Fruit fly (Drosophila melanogaster): Measurements from ENCODE around the gene CG3225.

CG3225 gene

dm6 chr2L:4810044-4810609, 7.9 kb downstream of the CG3225 start (continued):
- TF ChIP-seq CG13775 (GFP tag; optimal IDR thresholded peaks at IDR 0.05) (no peak), Camta (GFP tag; optimal IDR thresholded peaks at IDR 0.05) (no peak), CG7357 (GFP tag; IDR thresholded peaks at IDR 0.05) (no peak), CG30020 (tag; optimal IDR thresholded peaks at IDR 0.05) (no peak), CG15269 (tag; optimal IDR thresholded peaks at IDR 0.05) (peak; percentile 58), jumu (GFP tag; optimal IDR thresholded peaks at IDR 0.05) (peak; percentile 1), Hmx (GFP tag; optimal IDR thresholded peaks at IDR 0.05) (no peak), Blimp-1 (GFP tag; optimal IDR thresholded peaks at IDR 0.05) (peak; percentile 52), ERR (GFP tag; optimal IDR thresholded peaks at IDR 0.05) (peak; percentile 16), Abd-B (GFP tag; optimal IDR thresholded peaks at IDR 0.05) (no peak), CG6175 (GFP tag; IDR thresholded peaks at IDR 0.05) (no peak), ind (GFP tag; optimal IDR thresholded peaks at IDR 0.05) (no peak), Sox102F (GFP tag; optimal IDR thresholded peaks at IDR 0.05) (peak; percentile 4), gsb-n (tag; optimal IDR thresholded peaks at IDR 0.05) (peak; percentile 24), schlank (tag; optimal IDR thresholded peaks at IDR 0.05) (no peak), CTCF (GFP tag; optimal IDR thresholded peaks at IDR 0.05) (peak; percentile 48), zfh2 (GFP tag; optimal IDR thresholded peaks at IDR 0.05) (peak; percentile 12), CG5180 (GFP tag; optimal IDR thresholded peaks at IDR 0.05) (no peak), CG1792 (GFP tag; optimal IDR thresholded peaks at IDR 0.05) (no peak), CG12769 (tag; optimal IDR thresholded peaks at IDR 0.05) (peak; percentile 46), dm (GFP tag; optimal IDR thresholded peaks at IDR 0.05) (peak; percentile 63), D19A (tag; optimal IDR thresholded peaks at IDR 0.05) (peak; percentile 81), gfzf (GFP tag; optimal IDR thresholded peaks at IDR 0.05) (no peak), CG4854 (GFP tag; optimal IDR thresholded peaks at IDR 0.05) (peak; percentile 32), tap (tag; optimal IDR thresholded peaks at IDR 0.05) (peak; percentile 25), nom (GFP tag; optimal IDR thresholded peaks at IDR 0.05) (peak; percentile 2), oc (tag; optimal IDR thresholded peaks at IDR 0.05) (peak; percentile 47), CG11247 (GFP tag; IDR thresholded peaks at IDR 0.05) (no peak), danr (GFP tag; IDR thresholded peaks at IDR 0.05) (no peak), nerfin-1 (tag; optimal IDR thresholded peaks at IDR 0.05) (peak; percentile 55), CG3407 (GFP tag; optimal IDR thresholded peaks at IDR 0.05) (no peak), kni (GFP tag; optimal IDR thresholded peaks at IDR 0.05) (peak; percentile 95), ewg (GFP tag; optimal IDR thresholded peaks at IDR 0.05) (peak; percentile 30), CG12659 (GFP tag; optimal IDR thresholded peaks at IDR 0.05) (peak; percentile 71), Atf-2 (GFP tag; optimal IDR thresholded peaks at IDR 0.05) (no peak), E2f2 (GFP tag; IDR thresholded peaks at IDR 0.05) (peak; percentile 54), unpg (GFP tag; optimal IDR thresholded peaks at IDR 0.05) (peak; percentile 52), Sox100B (GFP tag; optimal IDR thresholded peaks at IDR 0.05) (no peak), CG14860 (GFP tag; IDR thresholded peaks at IDR 0.05; ENCODE audit: partially characterized antibody) (peak; percentile 39; the same call in 1 of the 3 replicates), pum (GFP tag; optimal IDR thresholded peaks at IDR 0.05) (no peak), sr (GFP tag; IDR thresholded peaks at IDR 0.05) (no peak), jing (GFP tag; optimal IDR thresholded peaks at IDR 0.05) (no peak), CG10959 (GFP tag; IDR thresholded peaks at IDR 0.05) (no peak), knrl (GFP tag; IDR thresholded peaks at IDR 0.05; ENCODE audit: partially characterized antibody) (peak; percentile 38; the same call in 1 of the 3 replicates), CG11398 (GFP tag; optimal IDR thresholded peaks at IDR 0.05) (no peak), MTF-1 (GFP tag; optimal IDR thresholded peaks at IDR 0.05; ENCODE audit: borderline replicate concordance) (peak; percentile 54), CG13894 (tag; optimal IDR thresholded peaks at IDR 0.05) (peak; percentile 66), cad (GFP tag; optimal IDR thresholded peaks at IDR 0.05) (no peak), CG1832 (GFP tag; optimal IDR thresholded peaks at IDR 0.05) (peak; percentile 97), CrebB (tag; optimal IDR thresholded peaks at IDR 0.05) (peak; percentile 68)

All from whole organism, embryonic.